Worm (Caenorhabditis elegans) whole organism, L3 larva: ENCODE measurements around the gene nspb-7.

Source experiments
- ceh-28 ChIP-seq: fragments of 150-350 bp; optimal IDR thresholded peaks from 2 replicates; lab custom pipeline; 2014; ENCODE audit warnings: missing biosample characterization, missing genetic modification reagents, missing genetic modification characterization
- egl-5 ChIP-seq: fragments of 150-350 bp; optimal IDR thresholded peaks from 2 replicates; lab custom pipeline; 2017; ENCODE audit warnings: missing biosample characterization, missing genetic modification reagents, missing genetic modification characterization, inconsistent platforms
- elt-3 ChIP-seq, 3 experiments: fragments of 150-350 bp in 1 of 3; sonication (generic microtip) in 2 of 3; optimal IDR thresholded peaks; 2 replicates in 2 of 3; 4 replicates in 1 of 3; lab custom pipeline; 2014 to 2017; ENCODE audit warnings: missing biosample characterization in 3 of 3, missing genetic modification characterization in 3 of 3
- fkh-10 ChIP-seq: sonication (generic microtip); optimal IDR thresholded peaks from 2 replicates; lab custom pipeline; 2017; ENCODE audit warnings: missing biosample characterization, missing genetic modification reagents, missing genetic modification characterization
- fos-1 ChIP-seq: fragments of 150-350 bp; optimal IDR thresholded peaks from 2 replicates; lab custom pipeline; 2014; ENCODE audit warnings: missing biosample characterization, missing genetic modification characterization
- lin-15B ChIP-seq: fragments of 150-350 bp; optimal IDR thresholded peaks from 2 replicates; lab custom pipeline; 2014; ENCODE audit warnings: missing biosample characterization, missing genetic modification characterization
- lin-39 ChIP-seq: fragments of 150-350 bp; optimal IDR thresholded peaks from 2 replicates; lab custom pipeline; 2018; ENCODE audit warnings: missing biosample characterization, missing genetic modification reagents, missing genetic modification characterization
- nhr-23 ChIP-seq: fragments of 150-350 bp; optimal IDR thresholded peaks from 2 replicates; lab custom pipeline; 2014; ENCODE audit warnings: missing biosample characterization, missing genetic modification reagents, missing genetic modification characterization
- nhr-76 ChIP-seq: fragments of 150-350 bp; sonication (generic microtip); optimal IDR thresholded peaks from 5 replicates; lab custom pipeline; 2014; ENCODE audit warnings: missing biosample characterization, missing genetic modification characterization
- snpc-4 ChIP-seq: fragments of 150-350 bp; optimal IDR thresholded peaks from 2 replicates; lab custom pipeline; 2014; ENCODE audit warnings: missing biosample characterization, missing genetic modification characterization
- tbx-2 ChIP-seq: sonication (generic microtip); optimal IDR thresholded peaks from 2 replicates; lab custom pipeline; 2016; ENCODE audit warnings: mild to moderate bottlenecking, missing genetic modification characterization, missing compliant biosample characterization
- unc-62 ChIP-seq: fragments of 150-350 bp; sonication (generic microtip); optimal IDR thresholded peaks from 4 replicates; lab custom pipeline; 2014; ENCODE audit warnings: missing biosample characterization, missing genetic modification reagents, missing genetic modification characterization
- ztf-4 ChIP-seq: fragments of 150-350 bp; optimal IDR thresholded peaks from 2 replicates; lab custom pipeline; 2014; ENCODE audit warnings: missing biosample characterization, missing genetic modification characterization

ce11 chrII:14570541-14571160 is 7.5 kb upstream of the nspb-7 start:
- TF ChIP-seq lin-15B (tag; lab: Kevin White, UChicago) (no peak), ceh-28 (tag; lab: Kevin White, UChicago) (no peak), fos-1 (no peak), elt-3 (tag; optimal IDR thresholded peaks at IDR 0.05; lab: Kevin White, UChicago) (no peak), nhr-23 (tag; lab: Kevin White, UChicago) (no peak), lin-39 (tag; lab: Kevin White, UChicago) (no peak), snpc-4 (tag; lab: Kevin White, UChicago) (no peak), tbx-2 (tag; lab: Kevin White, UChicago) (no peak), nhr-76 (no peak), egl-5 (tag; lab: Kevin White, UChicago) (no peak), unc-62 (GFP tag; lab: Kevin White, UChicago) (no peak), ztf-4 (tag; lab: Kevin White, UChicago) (no peak), fkh-10 (GFP tag; lab: Kevin White, UChicago) (no peak)
